Fruit fly (Drosophila melanogaster) whole organism, embryonic: Measurements from ENCODE around the gene CG34278.

ENCODE experiments used
- ATbp ChIP-seq: fragments of 200-800 bp; sonication (Bioruptor generic); optimal IDR thresholded peaks from 2 replicates; lab custom pipeline; 2017; ENCODE audit warnings: missing biosample characterization, mild to moderate bottlenecking, missing genetic modification characterization, missing genetic modification reagents
- Blimp-1 ChIP-seq: fragments of 200-800 bp; sonication (Bioruptor generic); optimal IDR thresholded peaks from 3 replicates; lab custom pipeline; 2018; ENCODE audit warnings: missing biosample characterization, missing genetic modification characterization, mild to moderate bottlenecking, moderate library complexity, missing genetic modification reagents
- C15 ChIP-seq: fragments of 200-800 bp; sonication (Bioruptor generic); IDR thresholded peaks from 3 replicates; pipeline ENCODE4 v1.3.6; 2022; ENCODE audit warnings: missing biosample characterization, missing genetic modification characterization
- CG10209 ChIP-seq: fragments of 200-800 bp; sonication (Bioruptor generic); optimal IDR thresholded peaks from 3 replicates; lab custom pipeline; 2017; ENCODE audit warnings: missing biosample characterization, mild to moderate bottlenecking, missing genetic modification characterization, missing genetic modification reagents
- CG11723 ChIP-seq: fragments of 200-800 bp; sonication (Bioruptor generic); optimal IDR thresholded peaks from 2 replicates; lab custom pipeline; 2017; ENCODE audit warnings: missing biosample characterization, mild to moderate bottlenecking, missing genetic modification characterization
- CG12155 ChIP-seq: fragments of 200-800 bp; sonication (Bioruptor generic); optimal IDR thresholded peaks from 3 replicates; lab custom pipeline; 2016; ENCODE audit warnings: missing biosample characterization, missing genetic modification characterization
- CG12219 ChIP-seq: fragments of 200-800 bp; sonication (Bioruptor generic); optimal IDR thresholded peaks from 3 replicates; lab custom pipeline; 2018; ENCODE audit warnings: missing biosample characterization, mild to moderate bottlenecking, missing genetic modification characterization
- CG12769 ChIP-seq: fragments of 200-800 bp; sonication (Bioruptor generic); optimal IDR thresholded peaks from 2 replicates; lab custom pipeline; 2019; ENCODE audit warnings: missing biosample characterization, mild to moderate bottlenecking, missing genetic modification characterization, moderate library complexity
- CG13296 ChIP-seq: fragments of 200-800 bp; sonication (Bioruptor generic); optimal IDR thresholded peaks from 3 replicates; lab custom pipeline; 2018; ENCODE audit warnings: missing biosample characterization, mild to moderate bottlenecking, missing genetic modification characterization
- CG13424 ChIP-seq: fragments of 200-800 bp; sonication (Bioruptor generic); optimal IDR thresholded peaks from 2 replicates; lab custom pipeline; 2019; ENCODE audit warnings: missing biosample characterization, mild to moderate bottlenecking, missing genetic modification characterization, moderate library complexity
- CG14441 ChIP-seq: fragments of 200-800 bp; sonication (Bioruptor generic); IDR thresholded peaks from 2 replicates; pipeline ENCODE4 v1.3.6; 2022; ENCODE audit warnings: missing biosample characterization, missing genetic modification characterization
- CG15479 ChIP-seq: fragments of 200-800 bp; sonication (Bioruptor generic); optimal IDR thresholded peaks from 3 replicates; lab custom pipeline; 2019; ENCODE audit warnings: missing biosample characterization, mild to moderate bottlenecking, missing genetic modification characterization, moderate library complexity
- CG15514 ChIP-seq: fragments of 200-800 bp; sonication (Bioruptor generic); optimal IDR thresholded peaks from 3 replicates; lab custom pipeline; 2017; ENCODE audit warnings: missing biosample characterization, missing genetic modification characterization, mild to moderate bottlenecking, moderate library complexity, missing genetic modification reagents
- CG15601 ChIP-seq: fragments of 200-800 bp; sonication (Bioruptor generic); optimal IDR thresholded peaks from 3 replicates; lab custom pipeline; 2019; ENCODE audit warnings: missing biosample characterization, mild to moderate bottlenecking, missing genetic modification characterization, moderate library complexity
- CG1603 ChIP-seq: fragments of 200-800 bp; sonication (Bioruptor generic); optimal IDR thresholded peaks from 2 replicates; lab custom pipeline; 2019; ENCODE audit warnings: missing biosample characterization, mild to moderate bottlenecking, missing genetic modification characterization, moderate library complexity
- CG17568 ChIP-seq: fragments of 200-800 bp; sonication (Bioruptor generic); optimal IDR thresholded peaks from 2 replicates; lab custom pipeline; 2018; ENCODE audit warnings: missing biosample characterization, mild to moderate bottlenecking, missing genetic modification characterization, moderate library complexity
- CG17802 ChIP-seq: fragments of 200-800 bp; sonication (Bioruptor generic); optimal IDR thresholded peaks from 2 replicates; lab custom pipeline; 2018; ENCODE audit warnings: missing biosample characterization, mild to moderate bottlenecking, missing genetic modification characterization, moderate library complexity
- CG18619 ChIP-seq: fragments of 200-800 bp; sonication (Bioruptor generic); optimal IDR thresholded peaks from 3 replicates; lab custom pipeline; 2017; ENCODE audit warnings: missing biosample characterization, mild to moderate bottlenecking, missing genetic modification characterization
- CG2712 ChIP-seq: fragments of 200-800 bp; optimal IDR thresholded peaks from 3 replicates; lab custom pipeline; 2019; ENCODE audit warnings: missing biosample characterization, mild to moderate bottlenecking, missing genetic modification characterization, moderate library complexity
- CG3163 ChIP-seq: fragments of 200-800 bp; sonication (Bioruptor generic); optimal IDR thresholded peaks from 3 replicates; lab custom pipeline; 2016; ENCODE audit warnings: missing biosample characterization, missing genetic modification characterization
- CG3407 ChIP-seq: fragments of 200-800 bp; sonication (Bioruptor generic); optimal IDR thresholded peaks from 2 replicates; lab custom pipeline; 2018; ENCODE audit warnings: missing biosample characterization, mild to moderate bottlenecking, missing genetic modification characterization
- CG34224 ChIP-seq: fragments of 200-800 bp; sonication (Bioruptor generic); IDR thresholded peaks from 3 replicates; pipeline ENCODE4 v1.3.6; 2022; ENCODE audit warnings: missing biosample characterization, missing genetic modification characterization; ENCODE audit not compliant: partially characterized antibody
- CG5953 ChIP-seq: fragments of 200-800 bp; sonication (Bioruptor generic); IDR thresholded peaks from 2 replicates; pipeline ENCODE4 v1.3.6; 2022; ENCODE audit warnings: missing biosample characterization, missing genetic modification characterization
- CG6765 ChIP-seq: fragments of 200-800 bp; sonication (Bioruptor generic); optimal IDR thresholded peaks from 3 replicates; lab custom pipeline; 2017; ENCODE audit warnings: missing biosample characterization, mild to moderate bottlenecking, missing genetic modification characterization
- CG6854 ChIP-seq: fragments of 200-800 bp; sonication (Bioruptor generic); optimal IDR thresholded peaks from 3 replicates; lab custom pipeline; 2017; ENCODE audit warnings: missing biosample characterization, mild to moderate bottlenecking, missing genetic modification characterization
- CoRest ChIP-seq: fragments of 200-800 bp; sonication (Bioruptor generic); optimal IDR thresholded peaks from 3 replicates; lab custom pipeline; 2018; ENCODE audit warnings: missing biosample characterization, mild to moderate bottlenecking, missing genetic modification characterization, moderate library complexity
- D ChIP-seq, 2 experiments: fragments of 200-800 bp in 1 of 2; fragments of >200 bp in 1 of 2; sonication (Bioruptor generic) in 1 of 2; optimal IDR thresholded peaks; 2 replicates in 1 of 2; 3 replicates in 1 of 2; lab custom pipeline; 2017; ENCODE audit warnings: mild to moderate bottlenecking in 1 of 2, missing biosample characterization in 1 of 2, missing genetic modification characterization in 1 of 2, missing genetic modification reagents in 1 of 2
- Deaf1 ChIP-seq: fragments of 200-800 bp; optimal IDR thresholded peaks from 3 replicates; lab custom pipeline; 2019; ENCODE audit warnings: missing biosample characterization, mild to moderate bottlenecking, missing genetic modification characterization, moderate library complexity
- Doc2 ChIP-seq: fragments of 200-800 bp; sonication (Bioruptor generic); IDR thresholded peaks from 2 replicates; pipeline ENCODE4 v1.3.6; 2022; ENCODE audit warnings: missing biosample characterization, missing genetic modification characterization
- Eip74EF ChIP-seq, 2 experiments: fragments of 200-800 bp in 1 of 2; fragments of >200 bp in 1 of 2; sonication (Bioruptor generic) in 1 of 2; optimal IDR thresholded peaks; 2 replicates each; lab custom pipeline; 2017 to 2019; ENCODE audit warnings: missing biosample characterization in 2 of 2, missing genetic modification characterization in 2 of 2, mild to moderate bottlenecking in 1 of 2, moderate library complexity in 1 of 2
- Hmr ChIP-seq: fragments of 200-800 bp; sonication (Bioruptor generic); optimal IDR thresholded peaks from 3 replicates; lab custom pipeline; 2017; ENCODE audit warnings: mild to moderate bottlenecking, missing biosample characterization, missing genetic modification reagents, missing genetic modification characterization
- MESR4 ChIP-seq: fragments of 200-800 bp; sonication (Bioruptor generic); optimal IDR thresholded peaks from 2 replicates; lab custom pipeline; 2018; ENCODE audit warnings: missing biosample characterization, mild to moderate bottlenecking, missing genetic modification characterization, moderate library complexity
- MTF-1 ChIP-seq: fragments of 200-800 bp; sonication (Bioruptor generic); optimal IDR thresholded peaks from 2 replicates; lab custom pipeline; 2018; ENCODE audit warnings: missing biosample characterization, mild to moderate bottlenecking, missing genetic modification characterization, borderline replicate concordance
- Med ChIP-seq: fragments of 200-800 bp; sonication (Bioruptor generic); peaks from one replicate; lab custom pipeline; 2016; ENCODE audit warnings: missing biosample characterization, missing genetic modification characterization, mild to moderate bottlenecking, inconsistent platforms, moderate library complexity
- Opbp ChIP-seq: fragments of 200-800 bp; sonication (Bioruptor generic); IDR thresholded peaks from 3 replicates; pipeline ENCODE4 v1.3.6; 2022; ENCODE audit warnings: missing biosample characterization, missing genetic modification characterization; ENCODE audit not compliant: partially characterized antibody
- Optix ChIP-seq: fragments of 200-800 bp; sonication (Bioruptor generic); IDR thresholded peaks from 3 replicates; pipeline ENCODE4 v1.3.6; 2022; ENCODE audit warnings: missing biosample characterization, missing genetic modification characterization
- Poxn ChIP-seq: fragments of 200-800 bp; sonication (Bioruptor generic); IDR thresholded peaks from 2 replicates; pipeline ENCODE4 v1.3.6; 2022; ENCODE audit warnings: missing biosample characterization, missing genetic modification characterization
- Usf ChIP-seq: fragments of 200-800 bp; sonication (Bioruptor generic); optimal IDR thresholded peaks from 2 replicates; lab custom pipeline; 2017; ENCODE audit warnings: missing genotype, missing biosample characterization, missing genetic modification characterization
- da ChIP-seq: fragments of 200-800 bp; sonication (Bioruptor generic); optimal IDR thresholded peaks from 2 replicates; lab custom pipeline; 2016; ENCODE audit warnings: missing biosample characterization, missing genetic modification characterization
- dpn ChIP-seq, 2 experiments: fragments of 200-800 bp; sonication (Bioruptor generic); optimal IDR thresholded peaks; 3 replicates each; lab custom pipeline; 2016; ENCODE audit warnings: missing biosample characterization in 2 of 2, missing genetic modification characterization in 2 of 2
- emc ChIP-seq: fragments of 200-800 bp; sonication (Bioruptor generic); optimal IDR thresholded peaks from 2 replicates; lab custom pipeline; 2016; ENCODE audit warnings: missing biosample characterization, missing genetic modification characterization
- lab ChIP-seq: fragments of 200-800 bp; sonication (Bioruptor generic); optimal IDR thresholded peaks from 3 replicates; lab custom pipeline; 2017; ENCODE audit warnings: missing biosample characterization, missing genetic modification characterization, mild to moderate bottlenecking, moderate library complexity, missing genetic modification reagents
- lbe ChIP-seq: fragments of 200-800 bp; sonication (Bioruptor generic); optimal IDR thresholded peaks from 2 replicates; lab custom pipeline; 2016; ENCODE audit warnings: missing biosample characterization, mild to moderate bottlenecking, missing genetic modification characterization
- mirr ChIP-seq: fragments of 200-800 bp; sonication (Bioruptor generic); optimal IDR thresholded peaks from 3 replicates; lab custom pipeline; 2018; ENCODE audit warnings: missing biosample characterization, mild to moderate bottlenecking, missing genetic modification characterization
- pfk ChIP-seq: fragments of 200-800 bp; sonication (Bioruptor generic); optimal IDR thresholded peaks from 2 replicates; lab custom pipeline; 2018; ENCODE audit warnings: missing biosample characterization, mild to moderate bottlenecking, missing genetic modification characterization, moderate library complexity
- pum ChIP-seq: fragments of 200-800 bp; sonication (Bioruptor generic); optimal IDR thresholded peaks from 2 replicates; lab custom pipeline; 2016; ENCODE audit warnings: missing biosample characterization, missing genetic modification characterization
- salm ChIP-seq: fragments of 200-800 bp; sonication (Bioruptor generic); optimal IDR thresholded peaks from 2 replicates; lab custom pipeline; 2018; ENCODE audit warnings: missing biosample characterization, mild to moderate bottlenecking, missing genetic modification characterization
- seq ChIP-seq: fragments of 200-800 bp; sonication (Bioruptor generic); IDR thresholded peaks from 2 replicates; pipeline ENCODE4 v1.3.6; 2022; ENCODE audit warnings: missing biosample characterization, missing genetic modification characterization
- sqz ChIP-seq: fragments of 200-800 bp; sonication (Bioruptor generic); optimal IDR thresholded peaks from 3 replicates; lab custom pipeline; 2018; ENCODE audit warnings: missing biosample characterization, mild to moderate bottlenecking, missing genetic modification characterization

Gene CG34278

DNA sequence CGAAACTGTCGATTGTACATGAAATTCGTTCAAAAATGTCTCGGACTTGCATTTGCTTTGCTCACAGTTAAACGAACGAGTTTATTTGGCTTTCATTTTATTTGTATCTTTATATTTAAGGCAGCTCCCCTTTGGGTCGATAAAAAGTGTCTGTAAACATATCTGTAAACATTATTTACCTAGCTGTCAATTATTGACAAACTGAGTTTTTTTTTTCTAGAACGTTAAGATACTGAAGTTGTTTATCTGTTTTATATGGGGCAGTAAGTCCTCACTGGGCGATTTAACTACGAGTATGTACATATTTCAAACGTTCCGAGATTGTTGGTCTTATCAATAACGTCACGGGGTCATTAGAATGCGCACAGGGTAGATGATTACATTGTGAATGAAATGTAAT is 4.6 kb upstream of the CG34278 start (continued):
- TF ChIP-seq CoRest (no peak), CG5953 (GFP tag; lab: Robert Waterston, UW) (no peak), pfk (GFP tag; lab: Kevin White, UChicago) (peak; percentile 35), Eip74EF (GFP tag; optimal IDR thresholded peaks at IDR 0.05; lab: Kevin White, UChicago) (peak in 1 of 2 experiments; percentile 12), CG6854 (GFP tag; lab: Kevin White, UChicago) (peak; percentile 31), CG12155 (GFP tag; lab: Kevin White, UChicago) (no peak), Doc2 (no peak), Deaf1 (no peak), CG15601 (tag; lab: Kevin White, UChicago) (peak; percentile 62), CG12219 (GFP tag; lab: Kevin White, UChicago) (peak; percentile 37), Med (peak; percentile 63), da (GFP tag; lab: Kevin White, UChicago) (no peak), mirr (peak; percentile 52), CG11723 (peak; percentile 25), Optix (no peak), CG34224 (GFP tag; lab: Robert Waterston, UW) (no peak), CG1603 (no peak), Blimp-1 (GFP tag; lab: Kevin White, UChicago) (peak; percentile 15), Poxn (GFP tag; lab: Robert Waterston, UW) (no peak), CG3163 (GFP tag; lab: Kevin White, UChicago) (no peak), CG15514 (peak; percentile 17), dpn (GFP tag; optimal IDR thresholded peaks at IDR 0.05; lab: Kevin White, UChicago) (no peak), MTF-1 (GFP tag; lab: Kevin White, UChicago) (peak; percentile 17), Opbp (GFP tag; lab: Robert Waterston, UW) (no peak), CG3407 (GFP tag; lab: Kevin White, UChicago) (peak; percentile 55), CG10209 (GFP tag; lab: Kevin White, UChicago) (peak; percentile 19), seq (GFP tag; lab: Robert Waterston, UW) (no peak), CG13296 (GFP tag; lab: Kevin White, UChicago) (peak; percentile 49), CG13424 (tag; lab: Kevin White, UChicago) (peak; percentile 22), sqz (GFP tag; lab: Kevin White, UChicago) (peak; percentile 77), emc (GFP tag; lab: Kevin White, UChicago) (no peak), CG2712 (tag; lab: Kevin White, UChicago) (peak; percentile 40), lbe (GFP tag; lab: Kevin White, UChicago) (peak; percentile 45), D (optimal IDR thresholded peaks at IDR 0.05; lab: Kevin White, UChicago) (no peak), D (GFP tag; optimal IDR thresholded peaks at IDR 0.05; lab: Kevin White, UChicago) (peak; percentile 1), MESR4 (GFP tag; lab: Kevin White, UChicago) (no peak), ATbp (GFP tag; lab: Kevin White, UChicago) (peak; percentile 50), CG17568 (peak; percentile 63), CG14441 (GFP tag; lab: Robert Waterston, UW) (0 out of 2 replicates have a peak, but pooled peaks have one; percentile 20), salm (peak; percentile 56), CG12769 (tag; lab: Kevin White, UChicago) (no peak), pum (GFP tag; lab: Kevin White, UChicago) (no peak), CG17802 (tag; lab: Kevin White, UChicago) (no peak), Usf (GFP tag; lab: Kevin White, UChicago) (no peak), C15 (GFP tag; lab: Robert Waterston, UW) (no peak), Hmr (no peak), lab (GFP tag; lab: Kevin White, UChicago) (peak; percentile 73), CG6765 (GFP tag; lab: Kevin White, UChicago) (peak; percentile 27), CG15479 (GFP tag; lab: Kevin White, UChicago) (no peak), CG18619 (peak; percentile 18)
